Fruit fly (Drosophila melanogaster): ENCODE measurements around the gene Vm34Ca.

Gene Vm34Ca

dm6 chr2L:13366109-13366747 is 45.2 kb downstream of the Vm34Ca start, which contains the start of the genes Nnp-1 and Grx3:
Nnp-1 (minus strand) TSS chr2L:13366189.
Grx3 (plus strand) TSS chr2L:13366447.
- TF ChIP-seq eg (GFP tag; IDR thresholded peaks at IDR 0.05) (peak; percentile 32; the same call in 1 of the 3 replicates), achi (GFP tag; optimal IDR thresholded peaks at IDR 0.05) (peak; percentile 52), lz (GFP tag; optimal IDR thresholded peaks at IDR 0.05) (peak; percentile 48), CG4318 (GFP tag; optimal IDR thresholded peaks at IDR 0.05) (no peak), Met (GFP tag; optimal IDR thresholded peaks at IDR 0.05) (no peak), Ets96B (tag; optimal IDR thresholded peaks at IDR 0.05) (no peak), CG11294 (GFP tag; IDR thresholded peaks at IDR 0.05) (no peak), fd85E (GFP tag; optimal IDR thresholded peaks at IDR 0.05) (no peak), dsx (GFP tag; optimal IDR thresholded peaks at IDR 0.05; ENCODE audit: poor library complexity, severe bottlenecking) (no peak), CG1621 (tag; optimal IDR thresholded peaks at IDR 0.05) (peak; percentile 75), topi (GFP tag; optimal IDR thresholded peaks at IDR 0.05) (no peak), Sox14 (GFP tag; optimal IDR thresholded peaks at IDR 0.05) (no peak), CG34406 (GFP tag; optimal IDR thresholded peaks at IDR 0.05) (peak; percentile 43), esn (GFP tag; optimal IDR thresholded peaks at IDR 0.05) (no peak), svp (GFP tag) (no peak), CG6808 (GFP tag; optimal IDR thresholded peaks at IDR 0.05) (no peak), CG8319 (GFP tag; optimal IDR thresholded peaks at IDR 0.05) (peak; percentile 22), CG9139 (GFP tag; optimal IDR thresholded peaks at IDR 0.05) (no peak), CG6163 (GFP tag; IDR thresholded peaks at IDR 0.05) (no peak), Smox (GFP tag; optimal IDR thresholded peaks at IDR 0.05) (peak; percentile 39), CG8632 (GFP tag; optimal IDR thresholded peaks at IDR 0.05) (no peak), CG7368 (GFP tag; optimal IDR thresholded peaks at IDR 0.05) (no peak), Ets21C (GFP tag; optimal IDR thresholded peaks at IDR 0.05) (peak; percentile 20), vri (GFP tag; optimal IDR thresholded peaks at IDR 0.05) (no peak), Hr38 (GFP tag; optimal IDR thresholded peaks at IDR 0.05) (no peak), CG32006 (GFP tag; optimal IDR thresholded peaks at IDR 0.05) (no peak), CG6854 (GFP tag; optimal IDR thresholded peaks at IDR 0.05) (no peak), CG31627 (GFP tag; optimal IDR thresholded peaks at IDR 0.05) (peak; percentile 27), Eip93F (GFP tag; optimal IDR thresholded peaks at IDR 0.05) (no peak), CG3032 (tag; optimal IDR thresholded peaks at IDR 0.05) (no peak), fkh (GFP tag; optimal IDR thresholded peaks at IDR 0.05) (no peak), spab (GFP tag; optimal IDR thresholded peaks at IDR 0.05) (no peak), CG10631 (GFP tag; optimal IDR thresholded peaks at IDR 0.05) (peak; percentile 57), Gug (GFP tag; IDR thresholded peaks at IDR 0.05) (no peak), OdsH (GFP tag; optimal IDR thresholded peaks at IDR 0.05) (no peak), Hr39 (GFP tag; optimal IDR thresholded peaks at IDR 0.05) (peak; percentile 45), ss (GFP tag; optimal IDR thresholded peaks at IDR 0.05) (no peak), CG10669 (GFP tag; optimal IDR thresholded peaks at IDR 0.05) (no peak), Lpt (GFP tag; optimal IDR thresholded peaks at IDR 0.05) (no peak), fd59A (GFP tag; optimal IDR thresholded peaks at IDR 0.05) (no peak), Sox102F (GFP tag; optimal IDR thresholded peaks at IDR 0.05) (no peak), Eip75B (GFP tag; optimal IDR thresholded peaks at IDR 0.05) (no peak), Sox15 (GFP tag; optimal IDR thresholded peaks at IDR 0.05) (peak; percentile 20), CG11762 (GFP tag; optimal IDR thresholded peaks at IDR 0.05; ENCODE audit: insufficient read depth) (no peak), acj6 (GFP tag; optimal IDR thresholded peaks at IDR 0.05) (peak; percentile 59), CG6792 (GFP tag; optimal IDR thresholded peaks at IDR 0.05) (no peak), Blimp-1 (GFP tag; optimal IDR thresholded peaks at IDR 0.05) (no peak), Hr4 (GFP tag; optimal IDR thresholded peaks at IDR 0.05) (no peak), CG3919 (GFP tag; optimal IDR thresholded peaks at IDR 0.05) (no peak), pdm3 (GFP tag; optimal IDR thresholded peaks at IDR 0.05) (no peak), cyc (GFP tag; optimal IDR thresholded peaks at IDR 0.05) (peak; percentile 35), dac (GFP tag; optimal IDR thresholded peaks at IDR 0.05) (no peak)
